Worm (Caenorhabditis elegans) whole organism, early embryonic: ENCODE results near the gene C07A9.5.
"Not testable (repeated sequence)": the region's sequence is repeated elsewhere in the genome, so short reads cannot be mapped to it uniquely, and the experiment has no call there.

Experiments
- B0310.2 ChIP-seq: sonication (generic microtip); optimal IDR thresholded peaks from 2 replicates; lab custom pipeline; 2016; ENCODE audit warnings: mild to moderate bottlenecking, missing genetic modification characterization, missing compliant biosample characterization
- F13C5.2 ChIP-seq: sonication (generic microtip); optimal IDR thresholded peaks from 2 replicates; lab custom pipeline; 2017; ENCODE audit warnings: mild to moderate bottlenecking, missing genetic modification characterization, inconsistent platforms, missing compliant biosample characterization
- aly-1 ChIP-seq: sonication (generic microtip); optimal IDR thresholded peaks from 2 replicates; lab custom pipeline; 2016; ENCODE audit warnings: missing genetic modification characterization, missing compliant biosample characterization
- ama-1 ChIP-seq: fragments of 150-350 bp; optimal IDR thresholded peaks from 2 replicates; lab custom pipeline; 2014
- ceh-13 ChIP-seq: fragments of 200-800 bp; sonication (Bioruptor generic); optimal IDR thresholded peaks from 2 replicates; lab custom pipeline; 2018; ENCODE audit warnings: mild to moderate bottlenecking, missing genetic modification characterization, missing compliant biosample characterization
- ceh-36 ChIP-seq: sonication (generic microtip); optimal IDR thresholded peaks from 2 replicates; lab custom pipeline; 2016; ENCODE audit warnings: missing genetic modification characterization, inconsistent platforms, missing compliant biosample characterization
- ets-7 ChIP-seq: sonication (generic microtip); optimal IDR thresholded peaks from 2 replicates; lab custom pipeline; 2016; ENCODE audit warnings: missing genotype, missing genetic modification characterization, missing compliant biosample characterization
- flt-1 ChIP-seq: fragments of 200-800 bp; sonication (Bioruptor generic); IDR thresholded peaks from 2 replicates; pipeline ENCODE4 v1.3.6; 2022; ENCODE audit warnings: missing genetic modification characterization, missing compliant biosample characterization
- hmbx-1 ChIP-seq: sonication (generic microtip); optimal IDR thresholded peaks from 2 replicates; lab custom pipeline; 2016; ENCODE audit warnings: mild to moderate bottlenecking, missing genetic modification characterization, missing compliant biosample characterization
- hmg-4 ChIP-seq: fragments of 200-800 bp; sonication (Bioruptor generic); optimal IDR thresholded peaks from 2 replicates; lab custom pipeline; 2018; ENCODE audit warnings: mild to moderate bottlenecking, missing genetic modification characterization, missing compliant biosample characterization
- hnd-1 ChIP-seq: sonication (generic microtip); optimal IDR thresholded peaks from 2 replicates; lab custom pipeline; 2016; ENCODE audit warnings: missing genetic modification characterization, missing compliant biosample characterization
- pes-1 ChIP-seq: fragments of 200-800 bp; sonication (Bioruptor generic); IDR thresholded peaks from 2 replicates; pipeline ENCODE4 v1.3.6; 2022; ENCODE audit warnings: missing genetic modification reagents, missing genetic modification characterization, missing compliant biosample characterization
- scrt-1 ChIP-seq: fragments of 200-800 bp; sonication (Bioruptor generic); IDR thresholded peaks from 2 replicates; pipeline ENCODE4 v1.3.6; 2022; ENCODE audit warnings: missing genetic modification characterization, missing compliant biosample characterization
- sea-1 ChIP-seq: fragments of 200-800 bp; sonication (Bioruptor generic); conservative IDR thresholded peaks from 2 replicates; pipeline ENCODE4 v1.3.6; 2022; ENCODE audit warnings: missing genetic modification characterization, missing compliant biosample characterization
- tbx-11 ChIP-seq: fragments of 200-800 bp; sonication (Bioruptor generic); IDR thresholded peaks from 2 replicates; pipeline ENCODE4 v1.3.6; 2022; ENCODE audit warnings: missing genetic modification characterization, missing compliant biosample characterization
- tbx-37 ChIP-seq: fragments of 200-800 bp; sonication (Bioruptor generic); conservative IDR thresholded peaks from 2 replicates; pipeline ENCODE4 v1.3.6; 2022; ENCODE audit warnings: missing genetic modification reagents, missing genetic modification characterization, missing compliant biosample characterization
- tra-4 ChIP-seq: sonication (generic microtip); optimal IDR thresholded peaks from 2 replicates; lab custom pipeline; 2017; ENCODE audit warnings: missing genetic modification characterization, missing compliant biosample characterization

C07A9.5 gene

DNA sequence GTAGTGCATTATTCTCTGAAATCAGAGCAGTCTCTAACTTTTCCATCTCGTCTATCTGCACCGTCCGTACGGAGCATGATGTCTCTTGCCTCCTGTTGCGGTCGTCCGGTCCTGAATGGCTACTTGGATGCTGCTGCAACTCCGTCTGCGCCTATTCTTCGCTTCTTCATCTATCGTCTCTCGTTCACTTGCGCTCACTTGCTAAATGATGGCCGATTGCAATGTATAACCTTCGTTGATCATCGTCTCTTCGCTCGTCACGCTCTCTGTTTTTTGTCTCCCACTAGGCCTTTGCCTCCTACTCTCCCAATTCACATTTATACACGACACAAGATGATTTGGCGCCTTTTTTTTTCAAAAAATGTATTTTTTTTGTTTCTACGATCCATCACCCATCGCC, 14.7 kb upstream of the C07A9.5 start:
- TF ChIP-seq hmg-4 (GFP tag; lab: Kevin White, UChicago) (peak; percentile 60), scrt-1 (GFP tag; lab: Robert Waterston, UW) (no peak), B0310.2 (no peak)

DNA sequence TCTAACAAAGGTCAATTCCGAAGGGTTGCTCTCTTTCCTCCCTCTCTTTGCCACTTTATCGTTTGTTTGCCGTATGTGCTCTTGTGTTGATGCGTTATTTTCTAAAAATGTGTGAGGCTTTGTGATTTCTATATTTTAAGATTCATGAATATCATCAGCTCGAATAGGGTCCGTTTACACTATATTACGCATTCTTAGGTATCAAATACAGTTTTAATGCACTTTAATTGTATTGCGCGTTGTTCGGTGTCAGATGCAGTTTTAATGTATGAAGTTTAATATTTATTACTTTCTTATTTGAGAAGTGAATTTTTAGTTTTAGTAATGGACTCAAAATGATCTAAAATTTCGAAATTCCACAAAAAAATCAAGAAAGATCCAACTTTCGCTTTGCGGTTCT, 13.8 kb upstream of the C07A9.5 start, which contains the start of gene bud-31:
bud-31 (minus strand) TSS at position 101 of the 400 bp plus-strand sequence.
- TF ChIP-seq tbx-37 (GFP tag; lab: Robert Waterston, UW) (no peak), tbx-11 (no peak), tra-4 (tag; lab: Kevin White, UChicago) (no peak), hmbx-1 (tag; lab: Kevin White, UChicago) (no peak), hnd-1 (no peak), ama-1 (lab: Kevin White, UChicago) (no peak)

DNA sequence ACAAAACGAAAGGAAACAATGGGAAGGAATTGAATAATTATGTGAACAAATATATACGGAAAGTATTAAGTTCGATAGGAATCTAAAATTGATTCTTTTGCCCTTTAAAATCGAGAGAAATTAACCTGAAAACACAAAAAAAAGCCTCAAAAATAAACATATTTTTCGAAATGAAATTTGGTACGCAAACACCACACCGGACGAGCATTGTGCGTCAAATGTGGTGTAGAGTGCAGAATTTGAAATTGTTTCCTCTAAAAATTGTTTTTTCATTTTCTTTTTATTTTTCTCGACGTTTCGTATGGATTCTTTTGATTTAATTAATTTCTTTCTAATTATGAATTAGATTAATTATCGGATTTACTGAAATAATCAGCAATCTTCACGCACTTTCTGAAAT, 12.8 kb upstream of the C07A9.5 start:
- TF ChIP-seq hmg-4 (GFP tag; lab: Kevin White, UChicago): no peak
- TF ChIP-seq F13C5.2 (tag; lab: Kevin White, UChicago): peak; percentile 10

DNA sequence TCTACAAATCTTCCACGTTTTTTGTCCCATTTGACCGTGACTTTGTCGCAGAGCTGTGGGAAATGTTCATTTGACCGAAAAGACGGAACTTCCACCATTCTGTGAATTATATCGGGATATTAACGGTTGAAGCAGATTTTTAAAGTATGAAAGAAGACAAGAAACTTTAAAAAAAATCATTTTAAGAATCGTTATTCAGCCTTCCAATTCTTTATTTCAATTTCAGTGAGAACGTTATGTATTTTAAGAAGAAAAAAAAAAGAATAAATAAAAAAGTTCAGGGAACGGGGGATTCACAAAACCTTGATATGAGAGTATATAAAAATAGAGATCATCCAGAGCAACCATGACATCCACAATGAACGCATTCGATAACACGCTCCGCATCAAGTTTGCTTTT, 11.8 kb upstream of the C07A9.5 start, which contains the start of gene set-3:
set-3 (minus strand) TSS at position 101 of the 400 bp plus-strand sequence.
- no peak for TF ChIP-seq aly-1
- TF ChIP-seq scrt-1 (GFP tag; lab: Robert Waterston, UW): no peak
- no peak for TF ChIP-seq tra-4 (tag; lab: Kevin White, UChicago)
- TF ChIP-seq ets-7 (tag; lab: Kevin White, UChicago): no peak
- no peak for TF ChIP-seq pes-1
- no peak for TF ChIP-seq ceh-13
- TF ChIP-seq sea-1 (GFP tag; lab: Robert Waterston, UW): no peak
- no peak for TF ChIP-seq hnd-1
- TF ChIP-seq B0310.2: no peak
- TF ChIP-seq tbx-11: no peak
- no peak for TF ChIP-seq hmbx-1 (tag; lab: Kevin White, UChicago)
- TF ChIP-seq F13C5.2 (tag; lab: Kevin White, UChicago): no peak
- TF ChIP-seq ceh-36 (tag; lab: Kevin White, UChicago): no peak
- TF ChIP-seq tbx-37 (GFP tag; lab: Robert Waterston, UW): no peak
- TF ChIP-seq ama-1 (lab: Kevin White, UChicago): no peak
- TF ChIP-seq hmg-4 (GFP tag; lab: Kevin White, UChicago): no peak
- TF ChIP-seq flt-1: no peak

DNA sequence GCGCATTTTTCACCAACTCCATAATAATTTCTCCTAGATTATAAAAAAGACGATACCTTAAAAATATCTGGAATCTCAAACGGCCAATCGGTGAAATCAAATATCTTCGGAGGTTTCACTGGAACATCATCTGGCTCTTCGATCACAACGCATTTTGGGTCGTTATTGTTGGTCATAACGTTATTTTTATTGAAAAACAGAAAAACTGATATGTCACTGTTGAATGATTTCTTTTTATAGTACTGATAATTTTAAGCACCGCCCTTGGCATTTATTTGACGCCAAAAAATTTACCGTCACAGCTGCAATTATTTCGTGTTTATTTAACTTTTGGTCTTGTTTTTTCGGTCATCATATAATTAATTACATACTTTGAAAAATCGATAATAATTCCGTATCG, 7.4 kb upstream of the C07A9.5 start, which contains the start of gene best-5:
best-5 (minus strand) TSS at position 210 of the 400 bp plus-strand sequence.
- TF ChIP-seq F13C5.2 (tag; lab: Kevin White, UChicago): no peak
- TF ChIP-seq hmg-4 (GFP tag; lab: Kevin White, UChicago): no peak
- TF ChIP-seq B0310.2: no peak
- TF ChIP-seq scrt-1 (GFP tag; lab: Robert Waterston, UW): no peak
- TF ChIP-seq flt-1: no peak
- TF ChIP-seq sea-1 (GFP tag; lab: Robert Waterston, UW): no peak
- no peak for TF ChIP-seq hmbx-1 (tag; lab: Kevin White, UChicago)
- TF ChIP-seq ceh-36 (tag; lab: Kevin White, UChicago): no peak
- TF ChIP-seq hnd-1: no peak
- TF ChIP-seq tbx-37 (GFP tag; lab: Robert Waterston, UW): no peak
- TF ChIP-seq ceh-13: no peak

DNA sequence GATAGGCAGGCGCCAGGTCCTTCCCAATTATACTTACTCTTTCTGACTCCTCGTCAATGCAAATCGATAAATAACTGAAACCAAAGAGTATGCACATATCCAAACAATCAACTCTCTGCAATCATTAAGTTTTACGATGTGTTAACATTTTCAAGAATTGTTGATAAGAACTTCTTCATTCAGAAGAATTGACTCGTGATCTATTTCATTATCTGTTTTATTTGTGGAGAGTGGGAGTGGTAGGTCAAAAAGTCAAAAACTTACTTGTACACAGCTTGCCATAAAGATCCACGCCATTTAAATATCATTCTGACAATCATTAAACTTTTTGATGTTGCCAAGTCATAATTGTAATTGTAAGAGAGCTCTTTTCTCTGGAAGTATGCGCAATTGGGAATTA, 6.7 kb upstream of the C07A9.5 start:
- TF ChIP-seq scrt-1 (GFP tag; lab: Robert Waterston, UW) (no peak), ceh-13 (no peak), ceh-36 (tag; lab: Kevin White, UChicago) (no peak), hmbx-1 (tag; lab: Kevin White, UChicago) (no peak), ets-7 (tag; lab: Kevin White, UChicago) (no peak), tra-4 (tag; lab: Kevin White, UChicago) (no peak), hnd-1 (no peak)

DNA sequence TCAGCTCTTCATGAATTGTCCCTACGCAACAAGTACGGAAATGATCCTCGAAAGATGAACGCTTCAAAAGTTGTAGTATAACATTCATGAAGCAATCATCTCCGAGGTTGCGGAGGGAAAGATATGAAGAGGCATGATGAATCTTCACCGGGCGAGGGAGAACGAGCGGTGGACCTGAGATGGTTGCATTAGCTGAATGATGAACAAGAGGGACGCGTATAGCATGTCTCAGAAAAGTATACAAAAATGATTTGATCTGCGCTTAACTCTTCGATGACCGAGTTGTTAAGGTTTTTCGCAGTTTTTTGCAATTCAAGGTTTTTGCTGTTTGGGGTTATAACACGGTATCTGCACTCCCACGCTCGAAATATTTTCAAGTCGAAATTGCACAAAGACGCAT, 3.3 kb upstream of the C07A9.5 start, which contains the start of gene C07A9.10:
C07A9.10 (minus strand) TSS at position 101 of the 400 bp plus-strand sequence.
- TF ChIP-seq tra-4 (tag; lab: Kevin White, UChicago) (no peak), ama-1 (lab: Kevin White, UChicago) (no peak), aly-1 (no peak), B0310.2 (no peak), scrt-1 (GFP tag; lab: Robert Waterston, UW) (no peak)

DNA sequence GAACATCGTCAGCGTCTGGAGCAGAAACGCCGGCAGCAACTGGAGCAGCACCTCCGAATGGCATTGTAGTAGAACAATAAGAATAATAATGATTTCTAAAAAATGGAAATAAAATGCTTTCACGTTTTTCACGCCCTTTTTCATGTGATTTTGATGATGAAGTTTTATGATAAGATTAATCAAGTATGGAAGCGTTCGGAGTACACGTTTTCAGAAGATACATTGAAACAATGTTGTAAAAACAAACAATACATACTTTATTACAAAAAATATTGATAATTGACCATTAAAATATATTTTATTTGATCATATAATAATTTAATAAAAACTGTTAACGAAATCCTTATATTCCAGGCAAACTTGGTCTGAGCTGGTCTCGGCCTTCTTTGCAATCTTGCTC, 1.4 kb downstream of the C07A9.5 start, which contains the start of gene C07A9.13:
C07A9.13 (minus strand) TSS at position 101 of the 400 bp plus-strand sequence.
- TF ChIP-seq flt-1; ets-7 (tag; lab: Kevin White, UChicago); scrt-1 (GFP tag; lab: Robert Waterston, UW): not testable (repeated sequence)

DNA sequence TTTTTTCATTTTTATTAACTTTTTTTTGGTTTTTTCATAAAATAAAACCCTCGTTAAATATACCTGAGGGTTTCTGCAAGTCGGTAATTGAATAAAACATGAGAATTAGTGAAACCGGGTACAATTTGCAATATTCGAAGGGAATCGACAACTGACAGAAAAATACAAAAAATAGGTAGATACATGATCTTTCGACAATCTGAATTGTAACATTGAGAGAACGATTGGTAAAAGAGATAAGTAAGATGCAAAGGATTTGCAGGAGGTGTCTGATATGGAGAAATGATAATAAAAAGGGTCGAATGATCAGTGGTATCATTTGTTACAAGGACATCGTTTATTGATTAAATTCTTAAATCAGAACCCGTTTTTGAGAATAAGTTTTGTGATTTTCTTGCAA, 3.8 kb downstream of the C07A9.5 start, which contains the start of gene ugt-60:
ugt-60 (minus strand) TSS at position 233 of the 400 bp plus-strand sequence.
- TF ChIP-seq ama-1 (lab: Kevin White, UChicago): no peak
- no peak for TF ChIP-seq hmg-4 (GFP tag; lab: Kevin White, UChicago)
- no peak for TF ChIP-seq aly-1
